Fruit fly (Drosophila melanogaster): ENCODE measurements around the gene Pde9.

dm6 chrX:12755600-12756373 lies 141.3 kb downstream of the Pde9 start:
- TF ChIP-seq pan (optimal IDR thresholded peaks at IDR 0.05) (peak; percentile 62), Dll (optimal IDR thresholded peaks at IDR 0.05) (no peak), usp (GFP tag; optimal IDR thresholded peaks at IDR 0.05) (no peak), CG8478 (optimal IDR thresholded peaks at IDR 0.05) (no peak), psq (optimal IDR thresholded peaks at IDR 0.05) (no peak)
